Fruit fly (Drosophila melanogaster) whole organism, embryonic: ENCODE results near the gene Fbw5.
A peak's percentile ranks its signal among the peaks of the same experiment; 100 is the strongest.

Experiments
- Blimp-1 ChIP-seq: fragments of 200-800 bp; sonication (Bioruptor generic); optimal IDR thresholded peaks from 3 replicates; lab custom pipeline; 2018; ENCODE audit warnings: missing biosample characterization, missing genetic modification characterization, mild to moderate bottlenecking, moderate library complexity, missing genetic modification reagents
- CG10267 ChIP-seq: fragments of 200-800 bp; sonication (Bioruptor generic); optimal IDR thresholded peaks from 2 replicates; lab custom pipeline; 2018; ENCODE audit warnings: missing biosample characterization, mild to moderate bottlenecking, missing genetic modification characterization, moderate library complexity
- CG10543 ChIP-seq: fragments of 200-800 bp; sonication (Bioruptor generic); optimal IDR thresholded peaks from 3 replicates; lab custom pipeline; 2017; ENCODE audit warnings: missing biosample characterization, mild to moderate bottlenecking, missing genetic modification characterization, moderate library complexity
- CG11695 ChIP-seq: fragments of 200-800 bp; sonication (Bioruptor generic); IDR thresholded peaks from 3 replicates; pipeline ENCODE4 v1.3.6; 2022; ENCODE audit warnings: missing biosample characterization, missing genetic modification characterization
- CG12219 ChIP-seq: fragments of 200-800 bp; sonication (Bioruptor generic); optimal IDR thresholded peaks from 3 replicates; lab custom pipeline; 2018; ENCODE audit warnings: missing biosample characterization, mild to moderate bottlenecking, missing genetic modification characterization
- CG12769 ChIP-seq: fragments of 200-800 bp; sonication (Bioruptor generic); optimal IDR thresholded peaks from 2 replicates; lab custom pipeline; 2019; ENCODE audit warnings: missing biosample characterization, mild to moderate bottlenecking, missing genetic modification characterization, moderate library complexity
- CG13894 ChIP-seq: fragments of 200-800 bp; sonication (Bioruptor generic); optimal IDR thresholded peaks from 3 replicates; lab custom pipeline; 2018; ENCODE audit warnings: missing biosample characterization, mild to moderate bottlenecking, missing genetic modification characterization, moderate library complexity
- CG17359 ChIP-seq: fragments of 200-800 bp; sonication (Bioruptor generic); optimal IDR thresholded peaks from 3 replicates; lab custom pipeline; 2018; ENCODE audit warnings: missing biosample characterization, mild to moderate bottlenecking, missing genetic modification characterization, moderate library complexity
- CG17361 ChIP-seq: fragments of 200-800 bp; sonication (Bioruptor generic); IDR thresholded peaks from 3 replicates; pipeline ENCODE4 v1.3.6; 2022; ENCODE audit warnings: missing biosample characterization, missing genetic modification characterization
- CG17829 ChIP-seq: fragments of 200-800 bp; optimal IDR thresholded peaks from 2 replicates; lab custom pipeline; 2019; ENCODE audit warnings: missing biosample characterization, mild to moderate bottlenecking, missing genetic modification characterization, moderate library complexity
- CG2116 ChIP-seq: fragments of 200-800 bp; sonication (Bioruptor generic); optimal IDR thresholded peaks from 3 replicates; lab custom pipeline; 2018; ENCODE audit warnings: missing biosample characterization, mild to moderate bottlenecking, missing genetic modification characterization
- CG2199 ChIP-seq: fragments of 200-800 bp; sonication (Bioruptor generic); IDR thresholded peaks from 3 replicates; pipeline ENCODE4 v1.3.6; 2022; ENCODE audit warnings: missing biosample characterization, missing genetic modification characterization
- CG2875 ChIP-seq: fragments of 200-800 bp; sonication (Bioruptor generic); optimal IDR thresholded peaks from 2 replicates; lab custom pipeline; 2017; ENCODE audit warnings: missing biosample characterization, mild to moderate bottlenecking, missing genetic modification characterization, missing genetic modification reagents
- CG31224 ChIP-seq: fragments of 200-800 bp; sonication (Bioruptor generic); IDR thresholded peaks from 2 replicates; pipeline ENCODE4 v1.3.6; 2022; ENCODE audit warnings: missing biosample characterization, missing genetic modification characterization
- CG31388 ChIP-seq: fragments of 200-800 bp; sonication (Bioruptor generic); optimal IDR thresholded peaks from 2 replicates; lab custom pipeline; 2016; ENCODE audit warnings: missing biosample characterization, missing genetic modification characterization
- CG5180 ChIP-seq: fragments of 200-800 bp; sonication (Bioruptor generic); optimal IDR thresholded peaks from 3 replicates; lab custom pipeline; 2017; ENCODE audit warnings: missing biosample characterization, missing genetic modification characterization, mild to moderate bottlenecking, moderate library complexity, missing genetic modification reagents
- CG6689 ChIP-seq: fragments of 200-800 bp; sonication (Bioruptor generic); IDR thresholded peaks from 2 replicates; pipeline ENCODE4 v1.3.6; 2022; ENCODE audit warnings: missing biosample characterization, missing genetic modification characterization
- CG7271 ChIP-seq: fragments of 200-800 bp; sonication (Bioruptor generic); optimal IDR thresholded peaks from 2 replicates; lab custom pipeline; 2018; ENCODE audit warnings: missing biosample characterization, mild to moderate bottlenecking, missing genetic modification characterization, moderate library complexity
- D19B ChIP-seq: fragments of 200-800 bp; sonication (Bioruptor generic); optimal IDR thresholded peaks from 2 replicates; lab custom pipeline; 2017; ENCODE audit warnings: missing biosample characterization, mild to moderate bottlenecking, missing genetic modification characterization
- ERR ChIP-seq: fragments of 200-800 bp; sonication (Bioruptor generic); optimal IDR thresholded peaks from 2 replicates; lab custom pipeline; 2016; ENCODE audit warnings: missing biosample characterization, missing genetic modification characterization
- Hand ChIP-seq: fragments of 200-800 bp; sonication (Bioruptor generic); optimal IDR thresholded peaks from 2 replicates; lab custom pipeline; 2017; ENCODE audit warnings: mild to moderate bottlenecking, missing biosample characterization, missing genetic modification reagents, missing genetic modification characterization
- Hr78 ChIP-seq, 2 experiments: fragments of 200-800 bp in 1 of 2; fragments of >200 bp in 1 of 2; sonication (Bioruptor generic) in 1 of 2; optimal IDR thresholded peaks; 2 replicates each; lab custom pipeline; 2017 to 2019; ENCODE audit warnings: missing biosample characterization in 2 of 2, missing genetic modification characterization in 2 of 2, mild to moderate bottlenecking in 1 of 2, moderate library complexity in 1 of 2
- Lpt ChIP-seq: fragments of >200 bp; optimal IDR thresholded peaks from 2 replicates; lab custom pipeline; 2018; ENCODE audit warnings: missing biosample characterization, missing genetic modification characterization
- Mes4 ChIP-seq: fragments of 200-800 bp; sonication (Bioruptor generic); optimal IDR thresholded peaks from 2 replicates; lab custom pipeline; 2016; ENCODE audit warnings: missing biosample characterization, missing genetic modification characterization
- Ssrp ChIP-seq: fragments of 200-800 bp; sonication (Bioruptor generic); optimal IDR thresholded peaks from 2 replicates; lab custom pipeline; 2018; ENCODE audit warnings: missing biosample characterization, mild to moderate bottlenecking, missing genetic modification characterization, moderate library complexity
- Usf ChIP-seq: fragments of 200-800 bp; sonication (Bioruptor generic); optimal IDR thresholded peaks from 2 replicates; lab custom pipeline; 2017; ENCODE audit warnings: missing genotype, missing biosample characterization, missing genetic modification characterization
- ac ChIP-seq: fragments of 200-800 bp; sonication (Bioruptor generic); optimal IDR thresholded peaks from 3 replicates; lab custom pipeline; 2017; ENCODE audit warnings: missing biosample characterization, mild to moderate bottlenecking, missing genetic modification characterization
- ato ChIP-seq: fragments of 200-800 bp; sonication (Bioruptor generic); IDR thresholded peaks from 2 replicates; pipeline ENCODE4 v1.3.6; 2022; ENCODE audit warnings: missing biosample characterization, missing genetic modification characterization; ENCODE audit not compliant: partially characterized antibody
- bowl ChIP-seq: fragments of 200-800 bp; sonication (Bioruptor generic); IDR thresholded peaks from 2 replicates; pipeline ENCODE4 v1.3.6; 2022; ENCODE audit warnings: missing biosample characterization, missing genetic modification characterization
- btn ChIP-seq: fragments of 200-800 bp; sonication (Bioruptor generic); optimal IDR thresholded peaks from 2 replicates; lab custom pipeline; 2016; ENCODE audit warnings: missing biosample characterization, missing genetic modification characterization
- chinmo ChIP-seq: fragments of 200-800 bp; sonication (Bioruptor generic); IDR thresholded peaks from 4 replicates; pipeline ENCODE4 v1.3.6; 2022; ENCODE audit warnings: missing biosample characterization, missing genetic modification characterization; ENCODE audit not compliant: partially characterized antibody
- crol ChIP-seq: fragments of 200-800 bp; sonication (Bioruptor generic); IDR thresholded peaks from 2 replicates; pipeline ENCODE4 v1.3.6; 2022; ENCODE audit warnings: missing biosample characterization, missing genetic modification characterization
- dimm ChIP-seq: fragments of 200-800 bp; sonication (Bioruptor generic); IDR thresholded peaks from 2 replicates; pipeline ENCODE4 v1.3.6; 2022; ENCODE audit warnings: missing biosample characterization, missing genetic modification characterization
- en ChIP-seq: fragments of 200-800 bp; sonication (Bioruptor generic); optimal IDR thresholded peaks from 2 replicates; lab custom pipeline; 2016; ENCODE audit warnings: missing biosample characterization, missing genetic modification characterization
- ewg ChIP-seq: fragments of 200-800 bp; sonication (Bioruptor generic); optimal IDR thresholded peaks from 3 replicates; lab custom pipeline; 2017; ENCODE audit warnings: mild to moderate bottlenecking, missing biosample characterization, missing genetic modification reagents, missing genetic modification characterization
- gsb ChIP-seq: fragments of 200-800 bp; sonication (Bioruptor generic); IDR thresholded peaks from 2 replicates; pipeline ENCODE4 v1.3.6; 2022; ENCODE audit warnings: missing biosample characterization, missing genetic modification characterization
- lola ChIP-seq, 3 experiments: fragments of >200 bp in 2 of 3; fragments of 200-800 bp in 1 of 3; sonication (Bioruptor generic) in 1 of 3; optimal IDR thresholded peaks; 2 replicates each; lab custom pipeline; 2017 to 2019; ENCODE audit warnings: missing biosample characterization in 3 of 3, missing genetic modification characterization in 3 of 3, mild to moderate bottlenecking in 1 of 3, moderate library complexity in 1 of 3
- otp ChIP-seq: fragments of 200-800 bp; sonication (Bioruptor generic); IDR thresholded peaks from 3 replicates; pipeline ENCODE4, ENCODE4 v1.3.6; 2022; ENCODE audit warnings: missing biosample characterization, missing genetic modification characterization
- p53 ChIP-seq: fragments of 200-800 bp; sonication (Bioruptor generic); optimal IDR thresholded peaks from 2 replicates; lab custom pipeline; 2016; ENCODE audit warnings: missing biosample characterization, missing genetic modification characterization
- pros ChIP-seq: fragments of 200-800 bp; sonication (Bioruptor generic); optimal IDR thresholded peaks from 3 replicates; lab custom pipeline; 2019; ENCODE audit warnings: missing biosample characterization, mild to moderate bottlenecking, missing genetic modification characterization, moderate library complexity
- schlank ChIP-seq: fragments of 200-800 bp; sonication (Bioruptor generic); optimal IDR thresholded peaks from 2 replicates; lab custom pipeline; 2018; ENCODE audit warnings: missing biosample characterization, mild to moderate bottlenecking, missing genetic modification characterization
- sd ChIP-seq: fragments of 200-800 bp; sonication (Bioruptor generic); optimal IDR thresholded peaks from 3 replicates; lab custom pipeline; 2018; ENCODE audit warnings: missing biosample characterization, mild to moderate bottlenecking, missing genetic modification characterization, moderate library complexity
- seq ChIP-seq: fragments of 200-800 bp; sonication (Bioruptor generic); IDR thresholded peaks from 2 replicates; pipeline ENCODE4 v1.3.6; 2022; ENCODE audit warnings: missing biosample characterization, missing genetic modification characterization
- sob ChIP-seq: fragments of 200-800 bp; sonication (Bioruptor generic); IDR thresholded peaks from 2 replicates; pipeline ENCODE4 v1.3.6; 2022; ENCODE audit warnings: missing biosample characterization, missing genetic modification characterization
- sqz ChIP-seq: fragments of 200-800 bp; sonication (Bioruptor generic); optimal IDR thresholded peaks from 3 replicates; lab custom pipeline; 2018; ENCODE audit warnings: missing biosample characterization, mild to moderate bottlenecking, missing genetic modification characterization
- tna ChIP-seq: fragments of 200-800 bp; sonication (Bioruptor generic); IDR thresholded peaks from 2 replicates; pipeline ENCODE4 v1.3.6; 2022; ENCODE audit warnings: missing biosample characterization, missing genetic modification characterization; ENCODE audit not compliant: partially characterized antibody
- trh ChIP-seq: fragments of 200-800 bp; sonication (Bioruptor generic); optimal IDR thresholded peaks from 2 replicates; lab custom pipeline; 2016; ENCODE audit warnings: missing biosample characterization, missing genetic modification characterization
- vvl ChIP-seq: fragments of 200-800 bp; sonication (Bioruptor generic); IDR thresholded peaks from 2 replicates; pipeline ENCODE4 v1.3.6; 2022; ENCODE audit warnings: missing biosample characterization, missing genetic modification characterization
- z ChIP-seq: fragments of 200-800 bp; sonication (Bioruptor generic); IDR thresholded peaks from 3 replicates; pipeline ENCODE4 v1.3.6; 2022; ENCODE audit warnings: missing biosample characterization, missing genetic modification characterization
- zf30C ChIP-seq: fragments of 200-800 bp; sonication (Bioruptor generic); optimal IDR thresholded peaks from 3 replicates; lab custom pipeline; 2018; ENCODE audit warnings: missing biosample characterization, mild to moderate bottlenecking, missing genetic modification characterization

Fbw5 gene

DNA sequence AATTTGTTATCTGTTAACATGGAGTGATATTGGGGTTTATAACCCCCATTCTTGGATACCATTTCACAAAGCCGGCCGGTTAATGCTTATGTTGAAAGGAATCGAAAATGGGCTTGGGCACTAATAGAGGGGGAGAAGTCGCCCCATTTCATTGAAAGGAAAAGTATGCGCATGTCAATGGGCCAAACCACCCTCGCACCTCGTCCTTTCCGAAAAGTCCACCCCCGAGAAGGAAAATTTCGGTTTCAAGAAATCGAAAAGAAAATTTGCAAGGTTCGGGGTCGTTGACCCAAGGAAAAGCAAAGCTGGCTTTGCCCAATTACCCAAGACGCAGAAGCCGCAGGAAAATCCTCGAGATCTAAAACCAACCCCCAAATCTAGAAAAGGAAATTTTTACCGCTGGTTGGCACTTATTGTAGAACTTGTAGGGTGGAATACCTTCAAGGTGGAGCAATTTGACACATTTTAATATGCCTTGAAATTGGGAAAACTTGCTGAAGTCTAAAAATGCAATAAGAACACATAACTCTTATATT, 11.1 kb upstream of the Fbw5 start:
- peak; percentile 27; the same call in 1 of the 2 replicates for TF ChIP-seq crol (GFP tag; lab: Robert Waterston, UW)
- no peak for TF ChIP-seq Mes4 (GFP tag; lab: Kevin White, UChicago)
- TF ChIP-seq schlank (tag; lab: Kevin White, UChicago), result no peak
- TF ChIP-seq CG2875 (GFP tag; lab: Kevin White, UChicago), result no peak
- TF ChIP-seq Hand, result no peak
- TF ChIP-seq dimm (GFP tag; lab: Robert Waterston, UW), result no peak
- peak; percentile 68 for TF ChIP-seq ewg (GFP tag; lab: Kevin White, UChicago)
- TF ChIP-seq pros (GFP tag; lab: Kevin White, UChicago), result peak; percentile 93
- TF ChIP-seq CG17829, result no peak
- TF ChIP-seq btn (GFP tag; lab: Kevin White, UChicago), result no peak
- no peak for TF ChIP-seq trh (GFP tag; lab: Kevin White, UChicago)
- no peak for TF ChIP-seq CG10267 (tag; lab: Kevin White, UChicago)
- TF ChIP-seq CG10543 (GFP tag; lab: Kevin White, UChicago), result no peak
- no peak for TF ChIP-seq zf30C
- peak; percentile 65; the same call in 1 of the 2 replicates for TF ChIP-seq seq (GFP tag; lab: Robert Waterston, UW)
- TF ChIP-seq CG17361 (GFP tag; lab: Robert Waterston, UW), result no peak
- TF ChIP-seq otp (GFP tag; lab: Robert Waterston, UW), result 0 out of 3 replicates have a peak, but pooled peaks have one; percentile 10
- TF ChIP-seq CG6689 (GFP tag; lab: Robert Waterston, UW), result peak; percentile 10; the same call in 1 of the 2 replicates
- TF ChIP-seq bowl (GFP tag; lab: Robert Waterston, UW), result no peak
- TF ChIP-seq Lpt (GFP tag; lab: Kevin White, UChicago), result no peak
- no peak for TF ChIP-seq sob
- no peak for TF ChIP-seq Usf (GFP tag; lab: Kevin White, UChicago)
- no peak for TF ChIP-seq CG5180 (GFP tag; lab: Kevin White, UChicago)
- TF ChIP-seq lola (GFP tag; optimal IDR thresholded peaks at IDR 0.05; lab: Kevin White, UChicago), result no peak
- no peak for TF ChIP-seq ac (GFP tag; lab: Kevin White, UChicago)
- peak; percentile 99 for TF ChIP-seq CG13894 (tag; lab: Kevin White, UChicago)
- TF ChIP-seq CG31224, result no peak
- TF ChIP-seq CG31388 (GFP tag; lab: Kevin White, UChicago), result no peak
- TF ChIP-seq ERR (GFP tag; lab: Kevin White, UChicago), result no peak
- no peak for TF ChIP-seq tna (GFP tag; lab: Robert Waterston, UW)
- no peak for TF ChIP-seq Blimp-1 (GFP tag; lab: Kevin White, UChicago)

DNA sequence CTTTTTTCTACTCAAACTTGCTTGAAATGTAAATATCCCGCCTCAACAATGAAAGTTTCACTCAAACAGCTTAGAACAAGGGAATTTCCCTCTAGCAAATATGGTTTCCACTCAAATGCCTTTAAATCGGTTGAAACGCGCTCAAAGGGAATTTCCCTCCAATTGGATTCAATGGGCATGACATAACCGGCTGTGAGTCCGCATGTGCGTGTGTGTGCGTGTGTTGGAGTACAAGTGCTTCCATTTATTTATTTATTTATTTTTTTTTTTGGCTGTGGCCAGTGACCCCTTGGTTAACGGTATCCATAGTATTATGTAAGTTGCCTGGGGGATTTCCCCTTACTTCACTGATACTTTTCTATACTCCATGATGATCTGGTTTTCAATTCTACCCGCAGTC, 10.4 kb upstream of the Fbw5 start:
- TF ChIP-seq CG12219 (GFP tag; lab: Kevin White, UChicago) (no peak), CG2116 (GFP tag; lab: Kevin White, UChicago) (no peak), sd (peak; percentile 1), vvl (GFP tag; lab: Robert Waterston, UW) (0 out of 2 replicates have a peak, but pooled peaks have one; percentile 25), CG12769 (tag; lab: Kevin White, UChicago) (no peak), CG17359 (tag; lab: Kevin White, UChicago) (no peak), gsb (GFP tag; lab: Robert Waterston, UW) (no peak), sqz (GFP tag; lab: Kevin White, UChicago) (peak; percentile 90), Usf (GFP tag; lab: Kevin White, UChicago) (no peak), z (GFP tag; lab: Robert Waterston, UW) (peak; percentile 97), CG2199 (no peak), CG31224 (no peak), CG7271 (tag; lab: Kevin White, UChicago) (no peak), Ssrp (tag; lab: Kevin White, UChicago) (no peak), en (no peak), D19B (GFP tag; lab: Kevin White, UChicago) (no peak), ato (peak; percentile 15; the same call in 1 of the 2 replicates), CG11695 (GFP tag; lab: Robert Waterston, UW) (no peak), chinmo (peak; percentile 81; the same call in 2 of the 4 replicates), p53 (no peak), Hr78 (GFP tag; optimal IDR thresholded peaks at IDR 0.05; lab: Kevin White, UChicago) (no peak)
